Fruit fly (Drosophila melanogaster) whole organism, embryonic: ENCODE data around the gene Prp18.
A peak's percentile ranks its signal among the peaks of the same experiment; 100 is the strongest.

Experiments
- Atf6 ChIP-seq: fragments of 200-800 bp; sonication (Bioruptor generic); IDR thresholded peaks from 2 replicates; pipeline ENCODE4 v1.3.6; 2022; ENCODE audit warnings: missing biosample characterization, missing genetic modification characterization
- CG10959 ChIP-seq: fragments of 200-800 bp; sonication (Bioruptor generic); IDR thresholded peaks from 2 replicates; pipeline ENCODE4 v1.3.6; 2022; ENCODE audit warnings: missing biosample characterization, missing genetic modification characterization
- CG11247 ChIP-seq: fragments of 200-800 bp; sonication (Bioruptor generic); IDR thresholded peaks from 2 replicates; pipeline ENCODE4 v1.3.6; 2022; ENCODE audit warnings: missing biosample characterization, missing genetic modification characterization
- CG12299 ChIP-seq: fragments of 200-800 bp; sonication (Bioruptor generic); optimal IDR thresholded peaks from 2 replicates; lab custom pipeline; 2018; ENCODE audit warnings: missing biosample characterization, mild to moderate bottlenecking, missing genetic modification characterization
- CG15601 ChIP-seq: fragments of 200-800 bp; sonication (Bioruptor generic); optimal IDR thresholded peaks from 3 replicates; lab custom pipeline; 2019; ENCODE audit warnings: missing biosample characterization, mild to moderate bottlenecking, missing genetic modification characterization, moderate library complexity
- CG17328 ChIP-seq: fragments of 200-800 bp; sonication (Bioruptor generic); IDR thresholded peaks from 2 replicates; pipeline ENCODE4 v1.3.6; 2022; ENCODE audit warnings: missing biosample characterization, missing genetic modification characterization
- CG1792 ChIP-seq: fragments of 200-800 bp; sonication (Bioruptor generic); optimal IDR thresholded peaks from 2 replicates; lab custom pipeline; 2016; ENCODE audit warnings: missing biosample characterization, missing genetic modification characterization
- CG2116 ChIP-seq: fragments of 200-800 bp; sonication (Bioruptor generic); optimal IDR thresholded peaks from 3 replicates; lab custom pipeline; 2018; ENCODE audit warnings: missing biosample characterization, mild to moderate bottlenecking, missing genetic modification characterization
- CG2199 ChIP-seq: fragments of 200-800 bp; sonication (Bioruptor generic); IDR thresholded peaks from 3 replicates; pipeline ENCODE4 v1.3.6; 2022; ENCODE audit warnings: missing biosample characterization, missing genetic modification characterization
- CG3163 ChIP-seq: fragments of 200-800 bp; sonication (Bioruptor generic); optimal IDR thresholded peaks from 3 replicates; lab custom pipeline; 2016; ENCODE audit warnings: missing biosample characterization, missing genetic modification characterization
- CG34376 ChIP-seq: fragments of 200-800 bp; sonication (Bioruptor generic); optimal IDR thresholded peaks from 2 replicates; lab custom pipeline; 2018; ENCODE audit warnings: missing biosample characterization, mild to moderate bottlenecking, missing genetic modification characterization
- CG6654 ChIP-seq: fragments of 200-800 bp; sonication (Bioruptor generic); optimal IDR thresholded peaks from 2 replicates; lab custom pipeline; 2017; ENCODE audit warnings: missing biosample characterization, mild to moderate bottlenecking, missing genetic modification characterization
- CG7928 ChIP-seq: fragments of 200-800 bp; sonication (Bioruptor generic); optimal IDR thresholded peaks from 2 replicates; lab custom pipeline; 2017; ENCODE audit warnings: missing biosample characterization, mild to moderate bottlenecking, missing genetic modification characterization
- CG9609 ChIP-seq: fragments of 200-800 bp; sonication (Bioruptor generic); optimal IDR thresholded peaks from 3 replicates; lab custom pipeline; 2016; ENCODE audit warnings: missing biosample characterization, missing genetic modification characterization
- Ets65A ChIP-seq: fragments of 200-800 bp; sonication (Bioruptor generic); peaks from one replicate; lab custom pipeline; 2016; ENCODE audit warnings: missing biosample characterization, missing genetic modification characterization
- GATAe ChIP-seq: fragments of 200-800 bp; sonication (Bioruptor generic); conservative IDR thresholded peaks from 2 replicates; pipeline ENCODE4 v1.3.6; 2022; ENCODE audit warnings: missing biosample characterization, missing genetic modification characterization
- HLH4C ChIP-seq: fragments of 200-800 bp; sonication (Bioruptor generic); IDR thresholded peaks from 3 replicates; pipeline ENCODE4 v1.3.6; 2022; ENCODE audit warnings: missing biosample characterization, missing genetic modification characterization; ENCODE audit not compliant: partially characterized antibody
- Hmr ChIP-seq: fragments of 200-800 bp; sonication (Bioruptor generic); optimal IDR thresholded peaks from 3 replicates; lab custom pipeline; 2017; ENCODE audit warnings: mild to moderate bottlenecking, missing biosample characterization, missing genetic modification reagents, missing genetic modification characterization
- Lhr ChIP-seq: fragments of 200-800 bp; sonication (Bioruptor generic); optimal IDR thresholded peaks from 3 replicates; lab custom pipeline; 2017; ENCODE audit warnings: mild to moderate bottlenecking, missing biosample characterization, missing genetic modification reagents, missing genetic modification characterization
- Med ChIP-seq: fragments of 200-800 bp; sonication (Bioruptor generic); peaks from one replicate; lab custom pipeline; 2016; ENCODE audit warnings: missing biosample characterization, missing genetic modification characterization, mild to moderate bottlenecking, inconsistent platforms, moderate library complexity
- NK7.1 ChIP-seq: fragments of 200-800 bp; sonication (Bioruptor generic); optimal IDR thresholded peaks from 3 replicates; lab custom pipeline; 2016; ENCODE audit warnings: missing biosample characterization, missing genetic modification characterization
- PHDP ChIP-seq: fragments of 200-800 bp; sonication (Bioruptor generic); optimal IDR thresholded peaks from 3 replicates; lab custom pipeline; 2018; ENCODE audit warnings: missing biosample characterization, mild to moderate bottlenecking, missing genetic modification characterization, moderate library complexity
- Pdp1 ChIP-seq, 2 experiments: fragments of 200-800 bp; sonication (Bioruptor generic); optimal IDR thresholded peaks; 3 replicates each; lab custom pipeline; 2016; ENCODE audit warnings: missing biosample characterization in 2 of 2, missing genetic modification characterization in 2 of 2, mild to moderate bottlenecking in 1 of 2, moderate library complexity in 1 of 2
- Sin3A ChIP-seq: fragments of >200 bp; optimal IDR thresholded peaks from 2 replicates; lab custom pipeline; 2018
- Sox102F ChIP-seq: fragments of 200-800 bp; sonication (Bioruptor generic); optimal IDR thresholded peaks from 2 replicates; lab custom pipeline; 2018; ENCODE audit warnings: missing biosample characterization, mild to moderate bottlenecking, missing genetic modification characterization, moderate library complexity
- Taf1 ChIP-seq: fragments of 200-800 bp; sonication (Bioruptor generic); IDR thresholded peaks from 2 replicates; pipeline ENCODE4 v1.3.6; 2022; ENCODE audit warnings: missing biosample characterization, missing genetic modification characterization
- Xrp1 ChIP-seq: fragments of 200-800 bp; sonication (Bioruptor generic); IDR thresholded peaks from 2 replicates; pipeline ENCODE4 v1.3.6; 2022; ENCODE audit warnings: missing biosample characterization, missing genetic modification characterization
- abd-A ChIP-seq: fragments of 200-800 bp; sonication (Bioruptor generic); optimal IDR thresholded peaks from 3 replicates; lab custom pipeline; 2019; ENCODE audit warnings: missing biosample characterization, mild to moderate bottlenecking, missing genetic modification characterization, moderate library complexity
- ash1 ChIP-seq: fragments of 200-800 bp; sonication (Bioruptor generic); optimal IDR thresholded peaks from 2 replicates; lab custom pipeline; 2018; ENCODE audit warnings: missing biosample characterization, mild to moderate bottlenecking, missing genetic modification characterization
- chm ChIP-seq: fragments of 200-800 bp; sonication (Bioruptor generic); IDR thresholded peaks from 2 replicates; pipeline ENCODE4 v1.3.6; 2022; ENCODE audit warnings: missing biosample characterization, missing genetic modification characterization
- corto ChIP-seq: fragments of 200-800 bp; sonication (Bioruptor generic); optimal IDR thresholded peaks from 2 replicates; lab custom pipeline; 2016; ENCODE audit warnings: missing biosample characterization, mild to moderate bottlenecking, missing genetic modification characterization, moderate library complexity
- emc ChIP-seq: fragments of 200-800 bp; sonication (Bioruptor generic); optimal IDR thresholded peaks from 2 replicates; lab custom pipeline; 2016; ENCODE audit warnings: missing biosample characterization, missing genetic modification characterization
- ems ChIP-seq: fragments of 200-800 bp; sonication (Bioruptor generic); optimal IDR thresholded peaks from 3 replicates; lab custom pipeline; 2016; ENCODE audit warnings: missing biosample characterization, missing genetic modification characterization
- exex ChIP-seq: fragments of 200-800 bp; sonication (Bioruptor generic); optimal IDR thresholded peaks from 4 replicates; lab custom pipeline; 2018; ENCODE audit warnings: missing biosample characterization, mild to moderate bottlenecking, missing genetic modification characterization, moderate library complexity
- ham ChIP-seq: fragments of 200-800 bp; sonication (Bioruptor generic); IDR thresholded peaks from 2 replicates; pipeline ENCODE4 v1.3.6; 2022; ENCODE audit warnings: missing biosample characterization, missing genetic modification characterization
- ken ChIP-seq: fragments of 200-800 bp; sonication (Bioruptor generic); IDR thresholded peaks from 3 replicates; pipeline ENCODE4 v1.3.6; 2022; ENCODE audit warnings: missing biosample characterization, missing genetic modification characterization
- mirr ChIP-seq: fragments of 200-800 bp; sonication (Bioruptor generic); optimal IDR thresholded peaks from 3 replicates; lab custom pipeline; 2018; ENCODE audit warnings: missing biosample characterization, mild to moderate bottlenecking, missing genetic modification characterization
- nom ChIP-seq: fragments of 200-800 bp; sonication (Bioruptor generic); optimal IDR thresholded peaks from 2 replicates; lab custom pipeline; 2017; ENCODE audit warnings: missing biosample characterization, missing genetic modification characterization, mild to moderate bottlenecking, moderate library complexity, missing genetic modification reagents
- odd ChIP-seq: fragments of 200-800 bp; sonication (Bioruptor generic); optimal IDR thresholded peaks from 2 replicates; lab custom pipeline; 2017; ENCODE audit warnings: missing biosample characterization, mild to moderate bottlenecking, missing genetic modification characterization
- pita ChIP-seq: fragments of 200-800 bp; sonication (Bioruptor generic); optimal IDR thresholded peaks from 2 replicates; lab custom pipeline; 2017; ENCODE audit warnings: missing biosample characterization, mild to moderate bottlenecking, missing genetic modification characterization
- pros ChIP-seq: fragments of 200-800 bp; sonication (Bioruptor generic); optimal IDR thresholded peaks from 3 replicates; lab custom pipeline; 2019; ENCODE audit warnings: missing biosample characterization, mild to moderate bottlenecking, missing genetic modification characterization, moderate library complexity
- row ChIP-seq: fragments of 200-800 bp; sonication (Bioruptor generic); IDR thresholded peaks from 3 replicates; pipeline ENCODE4 v1.3.6; 2022; ENCODE audit warnings: missing biosample characterization, missing genetic modification characterization
- sc ChIP-seq, 3 experiments: fragments of >200 bp in 2 of 3; fragments of 200-800 bp in 1 of 3; sonication (Bioruptor generic) in 1 of 3; optimal IDR thresholded peaks; 2 replicates in 2 of 3; 3 replicates in 1 of 3; lab custom pipeline; 2017; ENCODE audit warnings: mild to moderate bottlenecking in 1 of 3, missing biosample characterization in 1 of 3, missing genetic modification characterization in 1 of 3, missing genetic modification reagents in 1 of 3
- sd ChIP-seq: fragments of 200-800 bp; sonication (Bioruptor generic); optimal IDR thresholded peaks from 3 replicates; lab custom pipeline; 2018; ENCODE audit warnings: missing biosample characterization, mild to moderate bottlenecking, missing genetic modification characterization, moderate library complexity
- sug ChIP-seq: fragments of 200-800 bp; optimal IDR thresholded peaks from 2 replicates; lab custom pipeline; 2019; ENCODE audit warnings: missing biosample characterization, mild to moderate bottlenecking, missing genetic modification characterization, moderate library complexity
- ttk ChIP-seq: fragments of 200-800 bp; sonication (Bioruptor generic); IDR thresholded peaks from 2 replicates; pipeline ENCODE4 v2.1.2; 2022; ENCODE audit warnings: missing biosample characterization, missing genetic modification characterization
- vvl ChIP-seq: fragments of 200-800 bp; sonication (Bioruptor generic); IDR thresholded peaks from 2 replicates; pipeline ENCODE4 v1.3.6; 2022; ENCODE audit warnings: missing biosample characterization, missing genetic modification characterization
- wor ChIP-seq: fragments of 200-800 bp; sonication (Bioruptor generic); IDR thresholded peaks from 2 replicates; pipeline ENCODE4 v1.3.6; 2022; ENCODE audit warnings: missing biosample characterization, missing genetic modification characterization
- zfh1 ChIP-seq: fragments of 200-800 bp; sonication (Bioruptor generic); IDR thresholded peaks from 3 replicates; pipeline ENCODE4 v1.3.6; 2022; ENCODE audit warnings: missing biosample characterization, missing genetic modification characterization

The Prp18 gene

dm6 chr3R:19066965-19067614, 36.0 kb upstream of the Prp18 start:
- peak; percentile 94 for TF ChIP-seq Ets65A (GFP tag; lab: Kevin White, UChicago)
- TF ChIP-seq ken (GFP tag; lab: Robert Waterston, UW), result no peak
- TF ChIP-seq Hmr, result no peak
- no peak for TF ChIP-seq CG7928 (GFP tag; lab: Kevin White, UChicago)
- TF ChIP-seq Lhr (GFP tag; lab: Kevin White, UChicago), result no peak
- TF ChIP-seq nom (GFP tag; lab: Kevin White, UChicago), result peak; percentile 10
- TF ChIP-seq vvl (GFP tag; lab: Robert Waterston, UW), result peak; percentile 36; the same call in 1 of the 2 replicates
- TF ChIP-seq Med (GFP tag; lab: Kevin White, UChicago), result peak; percentile 43
- no peak for TF ChIP-seq pita (GFP tag; lab: Kevin White, UChicago)
- no peak for TF ChIP-seq zfh1 (GFP tag; lab: Robert Waterston, UW)
- no peak for TF ChIP-seq Xrp1 (GFP tag; lab: Robert Waterston, UW)
- no peak for TF ChIP-seq odd
- no peak for TF ChIP-seq ham
- no peak for TF ChIP-seq ttk (GFP tag; lab: Robert Waterston, UW)
- TF ChIP-seq CG2199 (GFP tag; lab: Robert Waterston, UW), result peak; percentile 68; the same call in 1 of the 3 replicates

dm6 chr3R:19065474-19065873, 34.4 kb upstream of the Prp18 start:
- TF ChIP-seq row (GFP tag; lab: Robert Waterston, UW), result no peak
- TF ChIP-seq Taf1, result no peak
- TF ChIP-seq ems (GFP tag; lab: Kevin White, UChicago), result no peak
- TF ChIP-seq CG9609 (GFP tag; lab: Kevin White, UChicago), result no peak
- no peak for TF ChIP-seq emc (GFP tag; lab: Kevin White, UChicago)
- TF ChIP-seq CG6654 (GFP tag; lab: Kevin White, UChicago), result no peak
- TF ChIP-seq CG17328, result no peak
- TF ChIP-seq ash1 (GFP tag; lab: Kevin White, UChicago), result no peak
- TF ChIP-seq CG3163 (GFP tag; lab: Kevin White, UChicago), result no peak
- TF ChIP-seq PHDP (tag; lab: Kevin White, UChicago), result no peak
- TF ChIP-seq sug (tag; lab: Kevin White, UChicago), result peak; percentile 66
- TF ChIP-seq exex (tag; lab: Kevin White, UChicago), result peak; percentile 85
- no peak for TF ChIP-seq NK7.1 (GFP tag; lab: Kevin White, UChicago)
- TF ChIP-seq pros (GFP tag; lab: Kevin White, UChicago), result no peak
- TF ChIP-seq sd (tag; lab: Kevin White, UChicago), result peak; percentile 43
- TF ChIP-seq Atf6, result no peak
- no peak for TF ChIP-seq CG12299 (tag; lab: Kevin White, UChicago)
- no peak for TF ChIP-seq sc (optimal IDR thresholded peaks at IDR 0.05; lab: Kevin White, UChicago)
- no peak for TF ChIP-seq sc (GFP tag; optimal IDR thresholded peaks at IDR 0.05; lab: Kevin White, UChicago)
- peak; percentile 30 for TF ChIP-seq Med (GFP tag; lab: Kevin White, UChicago)
- no peak for TF ChIP-seq CG15601 (tag; lab: Kevin White, UChicago)
- TF ChIP-seq mirr, result peak; percentile 80
- TF ChIP-seq CG2116, result no peak
- TF ChIP-seq CG11247 (GFP tag; lab: Robert Waterston, UW), result no peak
- peak; percentile 69; the same call in 1 of the 2 replicates for TF ChIP-seq GATAe (GFP tag; lab: Robert Waterston, UW)
- no peak for TF ChIP-seq Sin3A (lab: Kevin White, UChicago)
- no peak for TF ChIP-seq chm (GFP tag; lab: Robert Waterston, UW)
- peak; percentile 9 for TF ChIP-seq CG34376 (GFP tag; lab: Kevin White, UChicago)
- no peak for TF ChIP-seq CG10959 (GFP tag; lab: Robert Waterston, UW)
- TF ChIP-seq corto (GFP tag; lab: Kevin White, UChicago), result peak; percentile 33
- TF ChIP-seq Pdp1 (GFP tag; optimal IDR thresholded peaks at IDR 0.05; lab: Kevin White, UChicago), result peak in 1 of 2 experiments; percentile 32
- TF ChIP-seq HLH4C, result no peak
- TF ChIP-seq wor (GFP tag; lab: Robert Waterston, UW), result no peak
- no peak for TF ChIP-seq Sox102F (GFP tag; lab: Kevin White, UChicago)
- TF ChIP-seq CG1792, result no peak
- TF ChIP-seq abd-A (tag; lab: Kevin White, UChicago), result no peak
- no peak for TF ChIP-seq Lhr (GFP tag; lab: Kevin White, UChicago)
